Fruit fly (Drosophila melanogaster) whole organism, embryonic: ENCODE data around the gene Acp76A.
A peak's percentile ranks its signal among the peaks of the same experiment; 100 is the strongest.

Experiments
- Atf-2 ChIP-seq: fragments of 200-800 bp; sonication (Bioruptor generic); optimal IDR thresholded peaks from 2 replicates; lab custom pipeline; 2016; ENCODE audit warnings: missing biosample characterization, missing genetic modification characterization
- CG10565 ChIP-seq: fragments of 200-800 bp; sonication (Bioruptor generic); optimal IDR thresholded peaks from 3 replicates; lab custom pipeline; 2016; ENCODE audit warnings: missing biosample characterization, mild to moderate bottlenecking, missing genetic modification characterization
- CG10654 ChIP-seq: fragments of 200-800 bp; sonication (Bioruptor generic); optimal IDR thresholded peaks from 2 replicates; lab custom pipeline; 2016; ENCODE audit warnings: missing biosample characterization, missing genetic modification characterization
- CG11093 ChIP-seq: fragments of 200-800 bp; sonication (Bioruptor generic); IDR thresholded peaks from 3 replicates; pipeline ENCODE4 v1.3.6; 2022; ENCODE audit warnings: missing biosample characterization, missing genetic modification characterization
- CG13775 ChIP-seq: fragments of 200-800 bp; sonication (Bioruptor generic); optimal IDR thresholded peaks from 3 replicates; lab custom pipeline; 2017; ENCODE audit warnings: missing biosample characterization, mild to moderate bottlenecking, missing genetic modification characterization
- CG15011 ChIP-seq: fragments of 200-800 bp; sonication (Bioruptor generic); optimal IDR thresholded peaks from 3 replicates; lab custom pipeline; 2018; ENCODE audit warnings: missing biosample characterization, mild to moderate bottlenecking, missing genetic modification characterization
- CG15479 ChIP-seq: fragments of 200-800 bp; sonication (Bioruptor generic); optimal IDR thresholded peaks from 3 replicates; lab custom pipeline; 2019; ENCODE audit warnings: missing biosample characterization, mild to moderate bottlenecking, missing genetic modification characterization, moderate library complexity
- CG17361 ChIP-seq: fragments of 200-800 bp; sonication (Bioruptor generic); IDR thresholded peaks from 3 replicates; pipeline ENCODE4 v1.3.6; 2022; ENCODE audit warnings: missing biosample characterization, missing genetic modification characterization
- CG17385 ChIP-seq: fragments of 200-800 bp; sonication (Bioruptor generic); optimal IDR thresholded peaks from 3 replicates; lab custom pipeline; 2018; ENCODE audit warnings: missing biosample characterization, mild to moderate bottlenecking, missing genetic modification characterization
- CG1832 ChIP-seq: fragments of 200-800 bp; sonication (Bioruptor generic); optimal IDR thresholded peaks from 2 replicates; lab custom pipeline; 2017; ENCODE audit warnings: missing biosample characterization, mild to moderate bottlenecking, missing genetic modification characterization, inconsistent platforms
- CG2116 ChIP-seq: fragments of 200-800 bp; sonication (Bioruptor generic); optimal IDR thresholded peaks from 3 replicates; lab custom pipeline; 2018; ENCODE audit warnings: missing biosample characterization, mild to moderate bottlenecking, missing genetic modification characterization
- CG2678 ChIP-seq: fragments of 200-800 bp; sonication (Bioruptor generic); optimal IDR thresholded peaks from 3 replicates; lab custom pipeline; 2019; ENCODE audit warnings: missing biosample characterization, mild to moderate bottlenecking, missing genetic modification characterization, moderate library complexity
- CG2712 ChIP-seq: fragments of 200-800 bp; optimal IDR thresholded peaks from 3 replicates; lab custom pipeline; 2019; ENCODE audit warnings: missing biosample characterization, mild to moderate bottlenecking, missing genetic modification characterization, moderate library complexity
- CG30020 ChIP-seq: fragments of 200-800 bp; optimal IDR thresholded peaks from 2 replicates; lab custom pipeline; 2019; ENCODE audit warnings: missing biosample characterization, mild to moderate bottlenecking, missing genetic modification characterization, moderate library complexity
- CG30431 ChIP-seq: fragments of 200-800 bp; sonication (Bioruptor generic); optimal IDR thresholded peaks from 2 replicates; lab custom pipeline; 2017; ENCODE audit warnings: missing biosample characterization, missing genetic modification characterization
- CG3163 ChIP-seq: fragments of 200-800 bp; sonication (Bioruptor generic); optimal IDR thresholded peaks from 3 replicates; lab custom pipeline; 2016; ENCODE audit warnings: missing biosample characterization, missing genetic modification characterization
- CG32767 ChIP-seq: fragments of 200-800 bp; sonication (Bioruptor generic); IDR thresholded peaks from 2 replicates; pipeline ENCODE4 v1.3.6; 2022; ENCODE audit warnings: missing biosample characterization, missing genetic modification characterization
- CG3281 ChIP-seq: fragments of 200-800 bp; sonication (Bioruptor generic); optimal IDR thresholded peaks from 3 replicates; lab custom pipeline; 2017; ENCODE audit warnings: missing biosample characterization, mild to moderate bottlenecking, missing genetic modification characterization
- CG3407 ChIP-seq: fragments of 200-800 bp; sonication (Bioruptor generic); optimal IDR thresholded peaks from 2 replicates; lab custom pipeline; 2018; ENCODE audit warnings: missing biosample characterization, mild to moderate bottlenecking, missing genetic modification characterization
- CG34422 ChIP-seq: fragments of 200-800 bp; sonication (Bioruptor generic); IDR thresholded peaks from 3 replicates; pipeline ENCODE4 v1.3.6; 2022; ENCODE audit warnings: missing biosample characterization, missing genetic modification characterization
- CG6854 ChIP-seq: fragments of 200-800 bp; sonication (Bioruptor generic); optimal IDR thresholded peaks from 3 replicates; lab custom pipeline; 2017; ENCODE audit warnings: missing biosample characterization, mild to moderate bottlenecking, missing genetic modification characterization
- CG9932 ChIP-seq: fragments of 200-800 bp; sonication (Bioruptor generic); IDR thresholded peaks from 2 replicates; pipeline ENCODE4 v1.3.6; 2022; ENCODE audit warnings: missing biosample characterization, missing genetic modification characterization
- CHES-1-like ChIP-seq: fragments of 200-800 bp; sonication (Bioruptor generic); optimal IDR thresholded peaks from 2 replicates; lab custom pipeline; 2016; ENCODE audit warnings: missing biosample characterization, missing genetic modification characterization
- D ChIP-seq, 2 experiments: fragments of 200-800 bp in 1 of 2; fragments of >200 bp in 1 of 2; sonication (Bioruptor generic) in 1 of 2; optimal IDR thresholded peaks; 2 replicates in 1 of 2; 3 replicates in 1 of 2; lab custom pipeline; 2017; ENCODE audit warnings: mild to moderate bottlenecking in 1 of 2, missing biosample characterization in 1 of 2, missing genetic modification characterization in 1 of 2, missing genetic modification reagents in 1 of 2
- Fer1 ChIP-seq: fragments of 200-800 bp; sonication (Bioruptor generic); optimal IDR thresholded peaks from 2 replicates; lab custom pipeline; 2017; ENCODE audit warnings: missing biosample characterization, mild to moderate bottlenecking, missing genetic modification characterization
- HLH4C ChIP-seq: fragments of 200-800 bp; sonication (Bioruptor generic); IDR thresholded peaks from 3 replicates; pipeline ENCODE4 v1.3.6; 2022; ENCODE audit warnings: missing biosample characterization, missing genetic modification characterization; ENCODE audit not compliant: partially characterized antibody
- HmgZ ChIP-seq: fragments of 200-800 bp; sonication (Bioruptor generic); optimal IDR thresholded peaks from 2 replicates; lab custom pipeline; 2018; ENCODE audit warnings: missing biosample characterization, mild to moderate bottlenecking, missing genetic modification characterization
- Hr51 ChIP-seq, 2 experiments: fragments of 200-800 bp; sonication (Bioruptor generic); optimal IDR thresholded peaks; 2 replicates in 1 of 2; 3 replicates in 1 of 2; lab custom pipeline; 2016 to 2018; ENCODE audit warnings: missing biosample characterization in 2 of 2, missing genetic modification characterization in 2 of 2, mild to moderate bottlenecking in 1 of 2, moderate library complexity in 1 of 2
- MTF-1 ChIP-seq: fragments of 200-800 bp; sonication (Bioruptor generic); optimal IDR thresholded peaks from 2 replicates; lab custom pipeline; 2018; ENCODE audit warnings: missing biosample characterization, mild to moderate bottlenecking, missing genetic modification characterization, borderline replicate concordance
- Med ChIP-seq: fragments of 200-800 bp; sonication (Bioruptor generic); peaks from one replicate; lab custom pipeline; 2016; ENCODE audit warnings: missing biosample characterization, missing genetic modification characterization, mild to moderate bottlenecking, inconsistent platforms, moderate library complexity
- Meics ChIP-seq: fragments of 200-800 bp; sonication (Bioruptor generic); optimal IDR thresholded peaks from 2 replicates; lab custom pipeline; 2017; ENCODE audit warnings: missing biosample characterization, mild to moderate bottlenecking, missing genetic modification characterization
- Mrtf ChIP-seq: fragments of 200-800 bp; sonication (Bioruptor generic); IDR thresholded peaks from 3 replicates; pipeline ENCODE4 v1.3.6; 2022; ENCODE audit warnings: missing biosample characterization, missing genetic modification characterization
- Oaz ChIP-seq: fragments of 200-800 bp; sonication (Bioruptor generic); IDR thresholded peaks from 2 replicates; pipeline ENCODE4 v1.3.6; 2022; ENCODE audit warnings: missing biosample characterization, missing genetic modification characterization
- Six4 ChIP-seq: fragments of 200-800 bp; sonication (Bioruptor generic); optimal IDR thresholded peaks from 2 replicates; lab custom pipeline; 2016; ENCODE audit warnings: missing biosample characterization, missing genetic modification characterization
- Sox100B ChIP-seq: fragments of 200-800 bp; sonication (Bioruptor generic); optimal IDR thresholded peaks from 3 replicates; lab custom pipeline; 2018; ENCODE audit warnings: missing biosample characterization, mild to moderate bottlenecking, missing genetic modification characterization
- Sox102F ChIP-seq: fragments of 200-800 bp; sonication (Bioruptor generic); optimal IDR thresholded peaks from 2 replicates; lab custom pipeline; 2018; ENCODE audit warnings: missing biosample characterization, mild to moderate bottlenecking, missing genetic modification characterization, moderate library complexity
- Stat92E ChIP-seq, 3 experiments: fragments of >200 bp in 2 of 3; fragments of 200-800 bp in 1 of 3; sonication (Bioruptor generic) in 1 of 3; optimal IDR thresholded peaks; 2 replicates each; lab custom pipeline; 2017 to 2019; ENCODE audit warnings: missing biosample characterization in 3 of 3, missing genetic modification characterization in 3 of 3, mild to moderate bottlenecking in 1 of 3, moderate library complexity in 1 of 3
- amos ChIP-seq: fragments of 200-800 bp; sonication (Bioruptor generic); IDR thresholded peaks from 2 replicates; pipeline ENCODE4 v1.3.6; 2022; ENCODE audit warnings: missing biosample characterization, missing genetic modification characterization; ENCODE audit not compliant: partially characterized antibody
- chm ChIP-seq: fragments of 200-800 bp; sonication (Bioruptor generic); IDR thresholded peaks from 2 replicates; pipeline ENCODE4 v1.3.6; 2022; ENCODE audit warnings: missing biosample characterization, missing genetic modification characterization
- gce ChIP-seq: fragments of 200-800 bp; sonication (Bioruptor generic); IDR thresholded peaks from 3 replicates; pipeline ENCODE4 v1.3.6; 2022; ENCODE audit warnings: missing biosample characterization, missing genetic modification characterization
- lab ChIP-seq: fragments of 200-800 bp; sonication (Bioruptor generic); optimal IDR thresholded peaks from 3 replicates; lab custom pipeline; 2017; ENCODE audit warnings: missing biosample characterization, missing genetic modification characterization, mild to moderate bottlenecking, moderate library complexity, missing genetic modification reagents
- pho ChIP-seq: fragments of 200-800 bp; sonication (Bioruptor generic); optimal IDR thresholded peaks from 2 replicates; lab custom pipeline; 2016; ENCODE audit warnings: missing biosample characterization, missing genetic modification characterization
- prd ChIP-seq, 3 experiments: fragments of >200 bp in 2 of 3; fragments of 200-800 bp in 1 of 3; sonication (Bioruptor generic) in 1 of 3; optimal IDR thresholded peaks in 2 of 3; IDR thresholded peaks in 1 of 3; 2 replicates in 2 of 3; 3 replicates in 1 of 3; pipeline versions ENCODE4 v1.3.6 to Lab custom; 2017 to 2022; ENCODE audit warnings: missing biosample characterization in 1 of 3, missing genetic modification characterization in 1 of 3
- pum ChIP-seq: fragments of 200-800 bp; sonication (Bioruptor generic); optimal IDR thresholded peaks from 2 replicates; lab custom pipeline; 2016; ENCODE audit warnings: missing biosample characterization, missing genetic modification characterization
- pzg ChIP-seq: fragments of 200-800 bp; sonication (Bioruptor generic); optimal IDR thresholded peaks from 3 replicates; lab custom pipeline; 2018; ENCODE audit warnings: missing biosample characterization, mild to moderate bottlenecking, missing genetic modification characterization, moderate library complexity
- ro ChIP-seq: fragments of 200-800 bp; sonication (Bioruptor generic); IDR thresholded peaks from 2 replicates; pipeline ENCODE4 v1.3.6; 2022; ENCODE audit warnings: missing biosample characterization, missing genetic modification characterization
- sisA ChIP-seq: fragments of 200-800 bp; sonication (Bioruptor generic); IDR thresholded peaks from 2 replicates; pipeline ENCODE4 v1.3.6; 2022; ENCODE audit warnings: missing biosample characterization, missing genetic modification characterization
- stwl ChIP-seq: fragments of 200-800 bp; sonication (Bioruptor generic); optimal IDR thresholded peaks from 3 replicates; lab custom pipeline; 2018; ENCODE audit warnings: missing biosample characterization, mild to moderate bottlenecking, missing genetic modification characterization, moderate library complexity
- wor ChIP-seq: fragments of 200-800 bp; sonication (Bioruptor generic); IDR thresholded peaks from 2 replicates; pipeline ENCODE4 v1.3.6; 2022; ENCODE audit warnings: missing biosample characterization, missing genetic modification characterization
- zfh1 ChIP-seq: fragments of 200-800 bp; sonication (Bioruptor generic); IDR thresholded peaks from 3 replicates; pipeline ENCODE4 v1.3.6; 2022; ENCODE audit warnings: missing biosample characterization, missing genetic modification characterization

The Acp76A gene

DNA sequence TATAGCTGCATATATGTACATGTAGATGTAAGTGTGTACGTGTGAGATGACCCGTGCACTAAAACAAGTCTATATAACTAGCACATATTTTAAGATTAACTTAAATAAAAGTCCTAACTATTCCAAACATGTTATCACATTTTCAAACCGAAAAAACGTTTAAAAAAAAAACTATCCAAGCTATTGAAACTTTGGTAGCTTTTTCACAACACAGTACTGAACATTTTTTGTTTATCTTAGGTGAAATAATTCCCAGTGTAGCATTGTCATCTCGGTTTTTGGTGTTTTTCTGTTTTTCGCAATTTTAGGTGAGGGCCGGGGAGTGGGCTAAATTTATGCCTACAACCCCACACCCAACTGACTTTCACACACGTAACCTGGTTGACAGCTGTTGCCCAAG, 24.7 kb downstream of the Acp76A start (continued):
- TF ChIP-seq CG3281 (GFP tag; lab: Kevin White, UChicago): peak; percentile 23
- no peak for TF ChIP-seq CG3407 (GFP tag; lab: Kevin White, UChicago)
- no peak for TF ChIP-seq wor (GFP tag; lab: Robert Waterston, UW)
- no peak for TF ChIP-seq CHES-1-like
- TF ChIP-seq CG15011 (GFP tag; lab: Kevin White, UChicago): no peak
- TF ChIP-seq Six4 (GFP tag; lab: Kevin White, UChicago): no peak
- no peak for TF ChIP-seq chm (GFP tag; lab: Robert Waterston, UW)
- no peak for TF ChIP-seq CG10654 (GFP tag; lab: Kevin White, UChicago)
- peak; percentile 5 for TF ChIP-seq CG2712 (tag; lab: Kevin White, UChicago)
- no peak for TF ChIP-seq zfh1 (GFP tag; lab: Robert Waterston, UW)
- TF ChIP-seq Oaz: no peak
- TF ChIP-seq gce: no peak
- no peak for TF ChIP-seq Stat92E (GFP tag; optimal IDR thresholded peaks at IDR 0.05; lab: Kevin White, UChicago)
- TF ChIP-seq CG11093 (GFP tag; lab: Robert Waterston, UW): no peak
- TF ChIP-seq ro (GFP tag; lab: Robert Waterston, UW): no peak
- no peak for TF ChIP-seq Mrtf (GFP tag; lab: Robert Waterston, UW)
- no peak for TF ChIP-seq CG34422 (GFP tag; lab: Robert Waterston, UW)
- TF ChIP-seq CG2116 (GFP tag; lab: Kevin White, UChicago): no peak
- no peak for TF ChIP-seq amos
- no peak for TF ChIP-seq CG6854 (GFP tag; lab: Kevin White, UChicago)
- TF ChIP-seq CG2678: peak; percentile 31
- TF ChIP-seq CG30020: no peak
- no peak for TF ChIP-seq MTF-1 (GFP tag; lab: Kevin White, UChicago)
- TF ChIP-seq CG3163 (GFP tag; lab: Kevin White, UChicago): no peak
- peak; percentile 74 for TF ChIP-seq Med (GFP tag; lab: Kevin White, UChicago)
- TF ChIP-seq sisA (GFP tag; lab: Robert Waterston, UW): no peak
- TF ChIP-seq CG10565 (GFP tag; lab: Kevin White, UChicago): no peak
- TF ChIP-seq CG17385: peak; percentile 3
- no peak for TF ChIP-seq pum (GFP tag; lab: Kevin White, UChicago)
- no peak for TF ChIP-seq CG9932
- peak; percentile 6 for TF ChIP-seq Meics (GFP tag; lab: Kevin White, UChicago)
- peak; percentile 5 for TF ChIP-seq Atf-2 (GFP tag; lab: Kevin White, UChicago)
- TF ChIP-seq stwl (tag; lab: Kevin White, UChicago): no peak
- TF ChIP-seq Fer1 (GFP tag; lab: Kevin White, UChicago): peak; percentile 13
- TF ChIP-seq HLH4C: no peak
- TF ChIP-seq CG15479: no peak
- peak; percentile 10 for TF ChIP-seq Sox102F
- no peak for TF ChIP-seq pho (GFP tag; lab: Kevin White, UChicago)
- no peak for TF ChIP-seq pzg (GFP tag; lab: Kevin White, UChicago)
- TF ChIP-seq CG32767 (GFP tag; lab: Robert Waterston, UW): no peak
- no peak for TF ChIP-seq CG30431 (GFP tag; lab: Kevin White, UChicago)
- TF ChIP-seq CG13775 (GFP tag; lab: Kevin White, UChicago): no peak
- TF ChIP-seq Hr51 (GFP tag; optimal IDR thresholded peaks at IDR 0.05; lab: Kevin White, UChicago): peak in 1 of 2 experiments; percentile 35
- TF ChIP-seq Sox100B (GFP tag; lab: Kevin White, UChicago): peak; percentile 5
- peak; percentile 57 for TF ChIP-seq lab
- TF ChIP-seq D (optimal IDR thresholded peaks at IDR 0.05; lab: Kevin White, UChicago): no peak
- no peak for TF ChIP-seq D (GFP tag; optimal IDR thresholded peaks at IDR 0.05; lab: Kevin White, UChicago)
- TF ChIP-seq CG1832 (GFP tag; lab: Kevin White, UChicago): no peak
- no peak for TF ChIP-seq CG17361 (GFP tag; lab: Robert Waterston, UW)
- TF ChIP-seq HmgZ (tag; lab: Kevin White, UChicago): no peak
- no peak for TF ChIP-seq prd (optimal IDR thresholded peaks at IDR 0.05; lab: Kevin White, UChicago)
- no peak for TF ChIP-seq prd (GFP tag; IDR thresholded peaks at IDR 0.05; lab: Robert Waterston, UW)
